Fruit fly (Drosophila melanogaster): ENCODE results near the gene CG32638.
A peak's percentile ranks its signal among the peaks of the same experiment; 100 is the strongest.

CG32638 gene

dm6 chrX:13130175-13130822, 1.7 kb upstream of the CG32638 start (continued):
- peak; percentile 18 for TF ChIP-seq CG14965 (GFP tag; optimal IDR thresholded peaks at IDR 0.05; ENCODE audit: borderline replicate concordance)
- TF ChIP-seq CG16813 (GFP tag; IDR thresholded peaks at IDR 0.05; ENCODE audit: partially characterized antibody): no peak
- no peak for TF ChIP-seq tap (tag; optimal IDR thresholded peaks at IDR 0.05)
- TF ChIP-seq Blimp-1 (GFP tag; optimal IDR thresholded peaks at IDR 0.05): peak; percentile 55
- TF ChIP-seq Hsf (GFP tag; optimal IDR thresholded peaks at IDR 0.05): peak; percentile 54
- TF ChIP-seq cas (GFP tag; IDR thresholded peaks at IDR 0.05): no peak
- TF ChIP-seq Ada2b (GFP tag; IDR thresholded peaks at IDR 0.05): peak; percentile 42; the same call in 1 of the 2 replicates
- peak; percentile 90 for TF ChIP-seq CG31365 (tag; optimal IDR thresholded peaks at IDR 0.05)
- TF ChIP-seq Myb (GFP tag; optimal IDR thresholded peaks at IDR 0.05): no peak
- no peak for TF ChIP-seq CG17612 (GFP tag; IDR thresholded peaks at IDR 0.05)
- TF ChIP-seq NfI (GFP tag; optimal IDR thresholded peaks at IDR 0.05): peak; percentile 66
- TF ChIP-seq CG17385 (GFP tag; optimal IDR thresholded peaks at IDR 0.05): peak; percentile 73
- TF ChIP-seq gsb-n (tag; optimal IDR thresholded peaks at IDR 0.05): peak; percentile 58
- TF ChIP-seq CG1529 (GFP tag; optimal IDR thresholded peaks at IDR 0.05): peak; percentile 73
- peak; percentile 62 for TF ChIP-seq CG8944 (GFP tag; optimal IDR thresholded peaks at IDR 0.05)
- no peak for TF ChIP-seq CG31224 (GFP tag; IDR thresholded peaks at IDR 0.05)
- no peak for TF ChIP-seq Dfd (GFP tag; optimal IDR thresholded peaks at IDR 0.05)
- TF ChIP-seq CG3847 (GFP tag; IDR thresholded peaks at IDR 0.05): peak; percentile 32; the same call in 1 of the 2 replicates
- TF ChIP-seq Nf-YA (GFP tag; IDR thresholded peaks at IDR 0.05): peak; percentile 40; the same call in 1 of the 2 replicates
- TF ChIP-seq maf-S (GFP tag; optimal IDR thresholded peaks at IDR 0.05): peak; percentile 41
- TF ChIP-seq gro (GFP tag; optimal IDR thresholded peaks at IDR 0.05): peak; percentile 45
- peak; percentile 72 for TF ChIP-seq tin (GFP tag; optimal IDR thresholded peaks at IDR 0.05)
- TF ChIP-seq sug (tag; optimal IDR thresholded peaks at IDR 0.05): peak; percentile 77
- TF ChIP-seq Fer1 (GFP tag; optimal IDR thresholded peaks at IDR 0.05): peak; percentile 83
- TF ChIP-seq Hand (GFP tag; optimal IDR thresholded peaks at IDR 0.05): peak; percentile 84
- TF ChIP-seq CG13624 (GFP tag; optimal IDR thresholded peaks at IDR 0.05): peak; percentile 58
- no peak for TF ChIP-seq wdn (GFP tag; IDR thresholded peaks at IDR 0.05)
- TF ChIP-seq ro (GFP tag; IDR thresholded peaks at IDR 0.05): no peak
- TF ChIP-seq repo (GFP tag; optimal IDR thresholded peaks at IDR 0.05): peak; percentile 52
- TF ChIP-seq MTF-1 (GFP tag; optimal IDR thresholded peaks at IDR 0.05; ENCODE audit: borderline replicate concordance): no peak
- no peak for TF ChIP-seq pfk (GFP tag; optimal IDR thresholded peaks at IDR 0.05)
- TF ChIP-seq CG11723 (GFP tag; optimal IDR thresholded peaks at IDR 0.05): peak; percentile 61
- TF ChIP-seq CG43689 (GFP tag; IDR thresholded peaks at IDR 0.05): no peak
- peak; percentile 42 for TF ChIP-seq Abd-B (GFP tag; optimal IDR thresholded peaks at IDR 0.05)
- no peak for TF ChIP-seq pho (GFP tag; optimal IDR thresholded peaks at IDR 0.05)
- 0 out of 2 replicates have a peak, but pooled peaks have one; percentile 23 for TF ChIP-seq Gsc (GFP tag; IDR thresholded peaks at IDR 0.05)
- peak in 1 of 2 experiments; percentile 72 for TF ChIP-seq Eip74EF (GFP tag; optimal IDR thresholded peaks at IDR 0.05)
- TF ChIP-seq CG10321 (GFP tag; IDR thresholded peaks at IDR 0.05): no peak
- peak; percentile 35 for TF ChIP-seq CG3407 (GFP tag; optimal IDR thresholded peaks at IDR 0.05)
- TF ChIP-seq Sox102F (GFP tag; optimal IDR thresholded peaks at IDR 0.05): peak; percentile 63
- TF ChIP-seq Fer3 (tag; optimal IDR thresholded peaks at IDR 0.05): peak; percentile 58
- TF ChIP-seq gcm2 (GFP tag; optimal IDR thresholded peaks at IDR 0.05): peak; percentile 50
- peak; percentile 22 for TF ChIP-seq CG1792 (GFP tag; optimal IDR thresholded peaks at IDR 0.05)
- TF ChIP-seq jumu (GFP tag; optimal IDR thresholded peaks at IDR 0.05): peak; percentile 55
- TF ChIP-seq grn (GFP tag; optimal IDR thresholded peaks at IDR 0.05): peak; percentile 32
- TF ChIP-seq Poxn (GFP tag; IDR thresholded peaks at IDR 0.05): no peak
- TF ChIP-seq pita (GFP tag; optimal IDR thresholded peaks at IDR 0.05): no peak
- no peak for TF ChIP-seq CG10959 (GFP tag; IDR thresholded peaks at IDR 0.05)
- peak; percentile 52 for TF ChIP-seq CG8281 (tag; optimal IDR thresholded peaks at IDR 0.05)
- TF ChIP-seq Lhr (GFP tag; optimal IDR thresholded peaks at IDR 0.05): peak; percentile 48
